Fruit fly (Drosophila melanogaster) whole organism: Measurements from ENCODE around the gene CG32820.

Experiments used
- CG8478 ChIP-seq: fragments of >200 bp; optimal IDR thresholded peaks from 2 replicates; lab custom pipeline; 2018; ENCODE audit warnings: inconsistent platforms
- Dll ChIP-seq: fragments of >200 bp; optimal IDR thresholded peaks from 2 replicates; lab custom pipeline; 2017
- EcR ChIP-seq, 2 experiments: fragments of >200 bp; optimal IDR thresholded peaks; 2 replicates each; lab custom pipeline; 2017; ENCODE audit warnings: missing biosample characterization in 2 of 2, missing genetic modification characterization in 2 of 2, missing genetic modification reagents in 2 of 2
- pan ChIP-seq: fragments of >200 bp; optimal IDR thresholded peaks from 2 replicates; lab custom pipeline; 2017
- psq ChIP-seq: fragments of >200 bp; optimal IDR thresholded peaks from 2 replicates; lab custom pipeline; 2017
- usp ChIP-seq: fragments of >200 bp; optimal IDR thresholded peaks from 2 replicates; lab custom pipeline; 2017; ENCODE audit warnings: missing biosample characterization, missing genetic modification characterization, mixed read lengths

The CG32820 gene

DNA sequence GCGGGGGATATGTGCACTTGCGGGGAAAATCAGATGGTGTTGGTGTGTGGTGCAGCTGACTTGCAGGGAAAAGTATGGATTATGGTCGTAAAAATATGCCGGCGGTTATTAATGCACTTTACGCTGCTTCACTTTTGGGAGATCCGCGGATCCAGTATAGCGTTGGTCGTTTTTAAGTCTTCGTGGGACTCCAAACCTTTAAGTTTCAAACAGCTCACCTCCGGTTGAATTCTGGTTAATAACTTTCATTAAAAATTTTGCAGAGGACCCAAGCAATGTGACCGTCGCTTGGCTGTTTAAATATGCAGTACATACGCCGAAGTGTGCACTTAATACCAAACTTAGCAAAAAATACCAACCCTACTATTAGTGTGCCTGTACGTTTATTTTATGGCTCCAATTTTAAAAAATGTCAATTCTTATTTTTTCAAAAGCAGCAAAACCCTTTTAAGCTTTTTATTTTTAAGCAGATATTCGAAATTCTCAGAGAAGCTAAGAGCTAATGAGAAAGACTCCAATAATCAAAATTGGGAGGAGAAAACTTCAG, 10.0 kb downstream of the CG32820 start, which contains the start of gene GCS2alpha:
Gene GCS2alpha, minus strand, starts transcription at position 309 of the 547 bp plus-strand sequence.
- TF ChIP-seq psq (no peak), CG8478 (lab: Kevin White, UChicago) (no peak), EcR (GFP tag; optimal IDR thresholded peaks at IDR 0.05; lab: Kevin White, UChicago) (no peak), Dll (no peak), usp (GFP tag; lab: Kevin White, UChicago) (no peak), pan (lab: Kevin White, UChicago) (no peak)

DNA sequence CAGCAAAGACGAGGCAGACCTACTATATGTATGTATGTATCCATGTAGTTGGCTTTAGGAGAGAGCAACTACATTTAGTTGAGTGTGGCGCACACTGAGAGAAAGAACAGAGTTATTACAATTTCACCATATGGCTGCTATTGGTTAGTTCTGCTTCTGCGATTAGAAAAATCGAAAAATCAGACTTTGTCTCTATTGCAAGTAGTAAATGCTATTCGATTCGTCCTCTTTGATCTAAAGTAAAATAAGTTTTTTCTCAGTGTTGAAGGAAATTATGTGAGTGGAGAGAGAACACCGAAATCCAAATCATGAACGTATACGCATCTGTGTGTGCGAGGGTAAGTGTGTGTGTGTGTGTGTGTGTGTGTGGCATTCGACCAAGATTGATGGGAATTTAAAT, 21.1 kb downstream of the CG32820 start:
- no peak for TF ChIP-seq usp (GFP tag; lab: Kevin White, UChicago)
- no peak for TF ChIP-seq CG8478 (lab: Kevin White, UChicago)
- no peak for TF ChIP-seq Dll
- no peak for TF ChIP-seq EcR (GFP tag; optimal IDR thresholded peaks at IDR 0.05; lab: Kevin White, UChicago)
- no peak for TF ChIP-seq pan (lab: Kevin White, UChicago)
- no peak for TF ChIP-seq psq

DNA sequence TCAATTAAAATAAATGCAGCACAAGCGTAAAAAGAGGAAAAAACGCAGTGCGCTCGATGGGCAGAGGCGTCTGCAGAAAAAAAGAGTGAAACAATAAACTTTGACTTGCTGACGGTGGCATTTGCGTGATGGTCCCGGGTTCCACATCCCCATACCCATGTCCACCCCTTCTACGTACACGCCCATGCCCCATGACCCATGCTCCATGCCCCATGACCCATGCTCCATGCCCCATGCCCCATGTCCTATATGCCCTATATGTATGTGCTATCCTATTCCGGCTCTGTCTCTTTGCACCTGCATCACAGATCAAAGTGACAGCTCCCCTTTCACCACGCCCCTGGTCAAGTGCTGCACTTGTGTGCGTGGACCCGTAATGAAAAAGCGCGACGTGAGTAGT, 23.0 kb downstream of the CG32820 start:
- TF ChIP-seq CG8478 (lab: Kevin White, UChicago) (no peak), Dll (no peak), usp (GFP tag; lab: Kevin White, UChicago) (no peak), EcR (GFP tag; optimal IDR thresholded peaks at IDR 0.05; lab: Kevin White, UChicago) (no peak)

DNA sequence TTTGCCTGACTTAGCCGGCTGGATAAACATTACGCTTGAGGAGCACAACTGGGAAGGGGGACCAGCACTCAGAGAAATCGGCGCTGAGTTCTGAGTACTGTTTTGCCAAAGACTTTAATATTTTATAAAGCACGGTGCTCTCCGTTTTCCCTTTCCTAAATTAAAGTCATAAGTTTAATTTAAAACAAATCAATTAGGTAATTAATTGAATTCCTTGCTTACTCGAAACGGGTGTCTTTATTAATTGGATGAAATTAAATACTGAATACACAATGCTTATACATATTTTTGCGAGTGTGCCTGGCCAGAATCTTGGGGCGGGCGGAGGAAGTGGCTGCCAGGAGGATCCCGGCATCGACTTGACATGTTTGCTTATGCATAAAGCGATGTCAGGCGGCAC, 25.1 kb downstream of the CG32820 start:
- TF ChIP-seq EcR (GFP tag; optimal IDR thresholded peaks at IDR 0.05; lab: Kevin White, UChicago) (no peak), pan (lab: Kevin White, UChicago) (no peak), CG8478 (lab: Kevin White, UChicago) (no peak), psq (no peak), Dll (no peak), usp (GFP tag; lab: Kevin White, UChicago) (no peak)

DNA sequence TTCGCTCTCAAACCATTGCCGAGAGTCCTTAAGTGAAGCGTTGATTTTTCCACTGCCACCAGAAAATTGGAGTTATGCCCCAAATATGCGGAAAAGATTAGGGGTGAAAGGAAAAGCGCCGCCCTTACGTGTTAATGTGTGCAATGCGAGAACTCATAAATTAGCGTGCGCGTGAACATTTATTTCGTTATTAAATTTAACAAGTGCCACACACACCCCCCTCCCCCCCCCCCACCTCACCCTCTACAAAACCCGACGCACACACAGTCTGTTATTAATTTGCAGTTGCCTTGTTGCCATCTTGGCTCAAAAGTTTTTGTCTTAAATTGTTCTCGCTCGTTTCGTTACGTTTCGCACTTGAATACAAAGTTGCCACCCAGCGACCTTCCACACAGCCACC, 27.0 kb downstream of the CG32820 start:
- TF ChIP-seq pan (lab: Kevin White, UChicago): no peak
- no peak for TF ChIP-seq CG8478 (lab: Kevin White, UChicago)
- TF ChIP-seq Dll: no peak
- no peak for TF ChIP-seq usp (GFP tag; lab: Kevin White, UChicago)
- TF ChIP-seq psq: no peak
- TF ChIP-seq EcR (GFP tag; optimal IDR thresholded peaks at IDR 0.05; lab: Kevin White, UChicago): no peak

DNA sequence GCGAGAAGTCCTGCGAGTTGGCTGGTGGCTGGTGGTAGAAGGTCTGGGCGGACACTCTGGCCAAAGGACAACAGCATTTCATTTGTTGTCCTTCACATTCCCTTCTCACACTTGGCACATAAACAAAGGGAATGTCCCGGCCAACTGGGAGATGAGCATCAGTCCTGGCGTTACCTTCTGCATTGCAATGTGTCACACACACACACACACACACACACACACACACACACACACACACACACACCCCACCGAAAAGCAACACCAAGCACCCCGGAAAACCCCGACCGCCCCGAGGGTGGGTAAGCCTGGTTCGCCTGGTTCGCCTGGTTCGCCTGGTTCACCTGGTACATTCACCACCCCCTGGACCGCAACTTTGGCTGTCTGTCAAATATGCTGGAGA, 47.2 kb downstream of the CG32820 start:
- TF ChIP-seq CG8478 (lab: Kevin White, UChicago) (no peak), Dll (no peak), EcR (GFP tag; optimal IDR thresholded peaks at IDR 0.05; lab: Kevin White, UChicago) (no peak), usp (GFP tag; lab: Kevin White, UChicago) (no peak), pan (lab: Kevin White, UChicago) (no peak), psq (no peak)

DNA sequence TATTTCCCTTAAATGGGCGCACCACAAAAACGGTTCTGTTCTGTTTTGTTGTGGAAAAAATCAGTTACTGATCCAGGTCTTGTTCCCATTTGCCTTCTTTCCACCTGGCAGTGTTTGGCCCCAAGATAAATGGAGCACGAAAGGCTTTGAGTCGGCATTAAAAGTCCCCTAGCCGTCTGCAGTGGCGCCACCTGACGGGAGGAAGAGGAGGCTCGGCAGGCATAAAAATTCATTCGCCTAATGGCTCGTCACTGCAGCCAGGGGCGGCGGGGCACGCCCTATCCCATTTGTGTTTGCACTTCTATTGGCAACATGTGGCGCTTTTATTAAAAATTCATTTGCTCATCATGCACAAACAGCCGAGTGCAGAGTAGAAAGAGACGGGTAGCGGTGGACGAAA, 49.5 kb downstream of the CG32820 start:
- TF ChIP-seq usp (GFP tag; lab: Kevin White, UChicago) (no peak), pan (lab: Kevin White, UChicago) (no peak), CG8478 (lab: Kevin White, UChicago) (no peak), psq (no peak), Dll (no peak), EcR (GFP tag; optimal IDR thresholded peaks at IDR 0.05; lab: Kevin White, UChicago) (no peak)

DNA sequence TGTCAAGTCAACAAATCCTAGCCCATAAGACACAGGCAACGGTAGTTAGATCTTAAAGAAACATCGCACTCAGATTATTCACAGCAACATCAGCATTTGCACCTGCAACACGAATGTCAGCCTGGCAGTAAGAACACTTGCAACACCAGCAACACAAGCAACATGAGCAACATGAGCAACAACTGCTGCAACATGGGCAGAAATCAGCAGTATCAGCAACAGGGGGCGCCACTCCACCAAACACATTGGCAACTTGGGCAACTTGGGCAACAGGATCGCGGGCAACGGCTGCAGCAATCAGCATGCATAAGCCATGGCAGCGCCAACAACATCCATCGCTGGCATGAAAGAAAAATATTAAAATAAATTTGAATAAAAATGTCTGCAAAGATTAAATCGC, 52.2 kb downstream of the CG32820 start:
- no peak for TF ChIP-seq usp (GFP tag; lab: Kevin White, UChicago)
- no peak for TF ChIP-seq psq
- no peak for TF ChIP-seq EcR (GFP tag; optimal IDR thresholded peaks at IDR 0.05; lab: Kevin White, UChicago)
- TF ChIP-seq CG8478 (lab: Kevin White, UChicago): no peak
- TF ChIP-seq pan (lab: Kevin White, UChicago): no peak
- TF ChIP-seq Dll: no peak
